Fruit fly (Drosophila melanogaster) whole organism, embryonic: Measurements from ENCODE around the gene CG13376.

Experiments
- Blimp-1 ChIP-seq: fragments of 200-800 bp; sonication (Bioruptor generic); optimal IDR thresholded peaks from 3 replicates; lab custom pipeline; 2018; ENCODE audit warnings: missing biosample characterization, missing genetic modification characterization, mild to moderate bottlenecking, moderate library complexity, missing genetic modification reagents
- chn ChIP-seq: fragments of 200-800 bp; sonication (Bioruptor generic); optimal IDR thresholded peaks from 2 replicates; lab custom pipeline; 2016; ENCODE audit warnings: missing biosample characterization, missing genetic modification characterization

DNA sequence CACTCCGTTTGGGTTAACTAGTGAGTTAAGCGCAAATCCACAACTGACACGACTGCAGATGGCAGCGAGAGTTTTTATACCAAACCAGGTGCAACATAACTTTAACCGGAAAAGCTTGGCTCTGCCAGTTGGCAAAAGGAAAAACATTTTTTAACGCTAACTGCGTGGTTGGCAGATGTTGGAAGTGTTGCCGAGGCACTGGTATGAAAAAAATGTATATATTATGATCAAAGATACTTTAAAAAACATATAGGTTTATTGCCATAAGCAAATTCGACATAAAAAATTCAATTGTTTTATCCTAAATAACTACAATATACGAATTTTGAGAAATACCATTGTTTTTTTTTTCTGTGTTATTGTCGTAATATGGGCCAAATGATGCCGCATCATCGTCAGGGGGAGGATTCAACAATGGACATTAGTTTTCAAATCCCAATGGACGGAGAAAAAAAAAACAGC lies at the start of gene CG13376:
- TF ChIP-seq Blimp-1 (GFP tag; lab: Kevin White, UChicago): no peak
- TF ChIP-seq chn (GFP tag; lab: Kevin White, UChicago): no peak
